Fruit fly (Drosophila melanogaster) S2 (cell line): ENCODE measurements around the gene CG10650.

Experiments used
- CG8478 ChIP-seq: fragments of >200 bp; optimal IDR thresholded peaks from 2 replicates; lab custom pipeline; 2018
- CTCF ChIP-seq, 2 experiments: fragments of >200 bp; optimal IDR thresholded peaks; 2 replicates each; lab custom pipeline; 2018

DNA sequence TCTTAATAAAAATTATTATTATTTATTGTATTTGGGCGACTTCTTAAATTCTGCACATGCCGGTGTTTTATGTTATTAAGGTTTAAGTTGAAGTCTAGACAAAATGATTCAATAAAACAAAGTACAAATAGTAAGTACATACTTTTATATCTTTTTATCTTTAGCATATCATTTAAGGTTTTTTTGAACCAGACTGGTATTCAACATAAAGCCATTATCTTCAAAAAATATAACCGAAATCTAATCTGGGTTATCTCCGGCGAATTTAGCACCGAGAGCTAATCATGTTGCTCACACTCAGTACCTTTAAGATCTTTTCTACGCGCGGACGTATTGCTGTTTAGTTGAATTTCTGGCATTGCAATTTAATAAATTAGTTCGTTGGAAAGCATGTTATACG, 1.4 kb upstream of the CG10650 start, which contains the start of gene CG31792:
- no peak for TF ChIP-seq CTCF (optimal IDR thresholded peaks at IDR 0.05; lab: Kevin White, UChicago)
- no peak for TF ChIP-seq CG8478 (lab: Kevin White, UChicago)
